Worm (Caenorhabditis elegans) whole organism, L1 larva: ENCODE data around the gene glb-1.

Source experiments
- C04F5.9 ChIP-seq: sonication (generic microtip); optimal IDR thresholded peaks from 2 replicates; lab custom pipeline; 2016; ENCODE audit warnings: missing genetic modification characterization, missing compliant biosample characterization
- C16A3.4 ChIP-seq: fragments of 150-350 bp; optimal IDR thresholded peaks from 2 replicates; lab custom pipeline; 2014; ENCODE audit warnings: missing biosample characterization, missing genetic modification characterization
- F16B12.6 ChIP-seq: fragments of 150-350 bp; optimal IDR thresholded peaks from 2 replicates; lab custom pipeline; 2014; ENCODE audit warnings: missing biosample characterization, missing genetic modification characterization
- Y116A8C.19 ChIP-seq: sonication (generic microtip); optimal IDR thresholded peaks from 2 replicates; lab custom pipeline; 2016; ENCODE audit warnings: missing compliant biosample characterization, missing genetic modification characterization, borderline replicate concordance
- alr-1 ChIP-seq: fragments of 200-800 bp; sonication (Bioruptor generic); optimal IDR thresholded peaks from 2 replicates; lab custom pipeline; 2018; ENCODE audit warnings: borderline replicate concordance, mild to moderate bottlenecking, missing genetic modification characterization, missing compliant biosample characterization
- ama-1 ChIP-seq: fragments of 150-350 bp; optimal IDR thresholded peaks from 2 replicates; lab custom pipeline; 2014
- ceh-8 ChIP-seq: fragments of 200-800 bp; sonication (Bioruptor generic); optimal IDR thresholded peaks from 2 replicates; lab custom pipeline; 2018; ENCODE audit warnings: mild to moderate bottlenecking, missing genetic modification characterization, moderate library complexity, missing compliant biosample characterization
- ces-1 ChIP-seq: fragments of 150-350 bp; optimal IDR thresholded peaks from 2 replicates; lab custom pipeline; 2014; ENCODE audit warnings: missing biosample characterization, missing genetic modification reagents, missing genetic modification characterization
- dpl-1 ChIP-seq, 3 experiments: fragments of 150-350 bp in 2 of 3; sonication (generic microtip) in 1 of 3; optimal IDR thresholded peaks; 2 replicates each; lab custom pipeline; 2014 to 2017; ENCODE audit warnings: missing biosample characterization in 3 of 3, missing genetic modification characterization in 3 of 3, missing genetic modification reagents in 3 of 3
- efl-1 ChIP-seq, 4 experiments: fragments of 150-350 bp; optimal IDR thresholded peaks in 3 of 4; peaks in 1 of 4; 1 replicate in 1 of 4; 2 replicates in 3 of 4; lab custom pipeline; 2014; ENCODE audit warnings: missing biosample characterization in 2 of 4, missing genetic modification characterization in 2 of 4, missing genetic modification reagents in 2 of 4
- efl-3 ChIP-seq: fragments of 200-800 bp; sonication (Bioruptor generic); optimal IDR thresholded peaks from 2 replicates; lab custom pipeline; 2018; ENCODE audit warnings: mild to moderate bottlenecking, missing genetic modification characterization, missing compliant biosample characterization
- egl-13 ChIP-seq: sonication (generic microtip); optimal IDR thresholded peaks from 2 replicates; lab custom pipeline; 2016; ENCODE audit warnings: missing genotype, missing genetic modification reagents, missing genetic modification characterization, missing compliant biosample characterization
- egl-27 ChIP-seq, 2 experiments: fragments of 150-350 bp in 1 of 2; sonication (generic microtip); optimal IDR thresholded peaks; 3 replicates each; lab custom pipeline; 2017 to 2018; ENCODE audit warnings: missing biosample characterization in 2 of 2, missing genetic modification characterization in 2 of 2, missing genetic modification reagents in 2 of 2
- fkh-8 ChIP-seq: sonication (generic microtip); optimal IDR thresholded peaks from 2 replicates; lab custom pipeline; 2016; ENCODE audit warnings: mild to moderate bottlenecking, missing genetic modification characterization, missing compliant biosample characterization
- grh-1 ChIP-seq: fragments of 200-800 bp; sonication (Bioruptor generic); IDR thresholded peaks from 2 replicates; pipeline ENCODE4 v1.3.6; 2022; ENCODE audit warnings: missing genetic modification reagents, missing genetic modification characterization, missing compliant biosample characterization
- hlh-17 ChIP-seq: fragments of 200-800 bp; sonication (Bioruptor generic); optimal IDR thresholded peaks from 2 replicates; lab custom pipeline; 2018; ENCODE audit warnings: missing genetic modification characterization, mild to moderate bottlenecking, missing compliant biosample characterization, moderate library complexity, borderline replicate concordance
- hlh-4 ChIP-seq: sonication (generic microtip); optimal IDR thresholded peaks from 2 replicates; lab custom pipeline; 2016; ENCODE audit warnings: mild to moderate bottlenecking, missing genetic modification characterization, missing compliant biosample characterization
- irx-1 ChIP-seq: sonication (generic microtip); optimal IDR thresholded peaks from 2 replicates; lab custom pipeline; 2016; ENCODE audit warnings: missing genetic modification characterization, missing compliant biosample characterization
- isw-1 ChIP-seq: fragments of 200-800 bp; sonication (Bioruptor generic); IDR thresholded peaks from 2 replicates; pipeline ENCODE4 v1.3.6; 2022; ENCODE audit warnings: missing genetic modification characterization, missing compliant biosample characterization
- jun-1 ChIP-seq: fragments of 150-350 bp; optimal IDR thresholded peaks from 2 replicates; lab custom pipeline; 2014; ENCODE audit warnings: missing biosample characterization, missing genetic modification reagents, missing genetic modification characterization
- lin-13 ChIP-seq: fragments of 150-350 bp; optimal IDR thresholded peaks from 2 replicates; lab custom pipeline; 2014; ENCODE audit warnings: missing biosample characterization, missing genetic modification reagents, missing genetic modification characterization
- lin-35 ChIP-seq, 2 experiments: fragments of 150-350 bp; optimal IDR thresholded peaks; 2 replicates each; lab custom pipeline; 2014; ENCODE audit warnings: missing biosample characterization in 2 of 2, missing genetic modification characterization in 2 of 2, missing genetic modification reagents in 2 of 2
- lin-39 ChIP-seq: fragments of 150-350 bp; optimal IDR thresholded peaks from 2 replicates; lab custom pipeline; 2014; ENCODE audit warnings: missing biosample characterization, missing genetic modification reagents, missing genetic modification characterization
- lir-3 ChIP-seq: sonication (generic microtip); optimal IDR thresholded peaks from 2 replicates; lab custom pipeline; 2016; ENCODE audit warnings: mild to moderate bottlenecking, missing genetic modification characterization, moderate library complexity, missing compliant biosample characterization; ENCODE audit not compliant: poor library complexity
- lsy-2 ChIP-seq, 2 experiments: fragments of 150-350 bp; optimal IDR thresholded peaks; 2 replicates each; lab custom pipeline; 2014; ENCODE audit warnings: missing biosample characterization in 2 of 2, missing genetic modification characterization in 2 of 2
- mab-9 ChIP-seq: fragments of 200-800 bp; sonication (Bioruptor generic); IDR thresholded peaks from 2 replicates; pipeline ENCODE4 v1.3.6; 2022; ENCODE audit warnings: missing genetic modification reagents, missing genetic modification characterization, missing compliant biosample characterization
- mef-2 ChIP-seq: fragments of 150-350 bp; optimal IDR thresholded peaks from 2 replicates; lab custom pipeline; 2014; ENCODE audit warnings: missing biosample characterization, missing genetic modification characterization
- mep-1 ChIP-seq: fragments of 150-350 bp; optimal IDR thresholded peaks from 2 replicates; lab custom pipeline; 2014; ENCODE audit warnings: missing biosample characterization, missing genetic modification characterization
- nhr-11 ChIP-seq: fragments of 150-350 bp; optimal IDR thresholded peaks from 2 replicates; lab custom pipeline; 2014; ENCODE audit warnings: missing biosample characterization, missing genetic modification characterization
- nhr-19 ChIP-seq: fragments of 200-800 bp; sonication (Bioruptor generic); conservative IDR thresholded peaks from 2 replicates; pipeline ENCODE4 v1.3.6; 2022; ENCODE audit warnings: missing genetic modification characterization, missing compliant biosample characterization
- nhr-20 ChIP-seq: sonication (generic microtip); optimal IDR thresholded peaks from 2 replicates; lab custom pipeline; 2016; ENCODE audit warnings: mild to moderate bottlenecking, missing genetic modification characterization, missing compliant biosample characterization
- nhr-237 ChIP-seq: fragments of 150-350 bp; optimal IDR thresholded peaks from 2 replicates; lab custom pipeline; 2014; ENCODE audit warnings: missing biosample characterization, missing genetic modification characterization
- nhr-28 ChIP-seq: fragments of 150-350 bp; optimal IDR thresholded peaks from 2 replicates; lab custom pipeline; 2014; ENCODE audit warnings: missing biosample characterization, missing genetic modification characterization
- nhr-71 ChIP-seq: sonication (generic microtip); optimal IDR thresholded peaks from 2 replicates; lab custom pipeline; 2016; ENCODE audit warnings: mild to moderate bottlenecking, missing genetic modification characterization, moderate library complexity, missing compliant biosample characterization
- nhr-76 ChIP-seq: sonication (generic microtip); optimal IDR thresholded peaks from 2 replicates; lab custom pipeline; 2017; ENCODE audit warnings: missing biosample characterization, missing genetic modification characterization
- nhr-77 ChIP-seq: fragments of 150-350 bp; optimal IDR thresholded peaks from 2 replicates; lab custom pipeline; 2014; ENCODE audit warnings: missing biosample characterization, missing genetic modification characterization
- nhr-85 ChIP-seq: sonication (generic microtip); peaks from one replicate; lab custom pipeline; 2016; ENCODE audit warnings: missing genetic modification characterization, inconsistent platforms, missing compliant biosample characterization
- pax-3 ChIP-seq: fragments of 200-800 bp; sonication (Bioruptor generic); optimal IDR thresholded peaks from 2 replicates; lab custom pipeline; 2018; ENCODE audit warnings: mild to moderate bottlenecking, missing genetic modification characterization, moderate library complexity, missing compliant biosample characterization
- rnt-1 ChIP-seq: sonication (generic microtip); optimal IDR thresholded peaks from 2 replicates; lab custom pipeline; 2016; ENCODE audit warnings: mild to moderate bottlenecking, missing genetic modification characterization, moderate library complexity, missing compliant biosample characterization
- snpc-4 ChIP-seq: fragments of 150-350 bp; optimal IDR thresholded peaks from 2 replicates; lab custom pipeline; 2014; ENCODE audit warnings: missing biosample characterization, missing genetic modification characterization
- snu-23 ChIP-seq: sonication (generic microtip); optimal IDR thresholded peaks from 2 replicates; lab custom pipeline; 2016; ENCODE audit warnings: missing genetic modification characterization, missing compliant biosample characterization
- sox-4 ChIP-seq: sonication (generic microtip); optimal IDR thresholded peaks from 2 replicates; lab custom pipeline; 2016; ENCODE audit warnings: missing genetic modification characterization, missing compliant biosample characterization
- sptf-1 ChIP-seq: fragments of 150-350 bp; optimal IDR thresholded peaks from 2 replicates; lab custom pipeline; 2014; ENCODE audit warnings: missing biosample characterization, missing genetic modification characterization
- swsn-7 ChIP-seq: sonication (generic microtip); optimal IDR thresholded peaks from 2 replicates; lab custom pipeline; 2016; ENCODE audit warnings: missing genetic modification characterization, missing compliant biosample characterization
- tbx-2 ChIP-seq: sonication (generic microtip); optimal IDR thresholded peaks from 2 replicates; lab custom pipeline; 2016; ENCODE audit warnings: missing genetic modification characterization, missing compliant biosample characterization
- tlp-1 ChIP-seq: fragments of 150-350 bp; optimal IDR thresholded peaks from 2 replicates; lab custom pipeline; 2014; ENCODE audit warnings: missing biosample characterization, missing genetic modification characterization
- unc-130 ChIP-seq: fragments of 150-350 bp; optimal IDR thresholded peaks from 2 replicates; lab custom pipeline; 2017; ENCODE audit warnings: missing biosample characterization, missing genetic modification characterization, inconsistent platforms
- unc-30 ChIP-seq: sonication (generic microtip); optimal IDR thresholded peaks from 2 replicates; lab custom pipeline; 2017; ENCODE audit warnings: missing biosample characterization, missing genetic modification characterization
- unc-86 ChIP-seq: sonication (generic microtip); optimal IDR thresholded peaks from 2 replicates; lab custom pipeline; 2016; ENCODE audit warnings: missing genetic modification characterization, missing compliant biosample characterization
- zag-1 ChIP-seq: fragments of 150-350 bp; optimal IDR thresholded peaks from 2 replicates; lab custom pipeline; 2014; ENCODE audit warnings: missing biosample characterization, missing genetic modification characterization
- zip-4 ChIP-seq: fragments of 200-800 bp; sonication (Bioruptor generic); optimal IDR thresholded peaks from 2 replicates; lab custom pipeline; 2018; ENCODE audit warnings: mild to moderate bottlenecking, missing genetic modification characterization, moderate library complexity, missing compliant biosample characterization
- ztf-4 ChIP-seq: fragments of 150-350 bp; optimal IDR thresholded peaks from 2 replicates; lab custom pipeline; 2014; ENCODE audit warnings: missing biosample characterization, missing genetic modification characterization

glb-1 gene

DNA sequence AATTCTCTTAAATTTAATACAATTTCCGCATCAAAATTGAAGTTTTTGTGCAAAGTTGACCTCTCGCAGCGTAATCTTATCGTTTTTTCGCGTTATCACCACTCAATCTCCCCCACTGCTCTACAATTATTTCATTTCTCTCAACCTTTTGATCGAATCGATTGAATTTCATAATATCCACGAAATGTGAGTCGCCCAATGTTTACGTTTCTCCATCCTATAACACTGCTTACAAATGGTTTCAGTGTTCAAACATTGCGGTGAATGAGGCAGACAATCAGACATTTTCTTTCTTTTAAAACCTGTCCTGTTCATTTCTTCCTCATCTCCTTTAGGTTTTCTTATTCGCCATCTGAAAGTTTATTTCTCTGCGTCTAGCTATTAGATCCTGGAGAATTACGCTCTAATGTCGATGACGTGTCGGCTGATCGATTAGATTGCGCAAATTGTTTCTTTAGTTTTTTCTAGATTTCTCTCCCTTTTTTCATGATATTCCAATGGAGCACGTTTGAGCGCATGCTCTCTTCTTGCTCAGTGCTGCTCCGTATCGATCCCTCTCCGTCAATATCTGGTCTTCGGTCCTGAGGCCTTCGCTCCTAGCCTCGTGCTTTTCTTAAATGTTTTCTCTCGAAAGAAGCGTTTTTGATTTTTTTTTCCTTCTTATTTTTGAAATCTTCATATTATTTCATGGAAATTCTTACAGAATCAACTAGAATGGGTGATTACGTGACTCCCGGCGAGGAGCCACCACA lies 18.0 kb downstream of the glb-1 start, which contains the start of gene unc-32 (continued):
- no peak for TF ChIP-seq rnt-1 (tag; lab: Kevin White, UChicago)
- TF ChIP-seq efl-1 (optimal IDR thresholded peaks at IDR 0.05; lab: Kevin White, UChicago), result peak; percentile 39 to 40
- peak; percentile 35 to 37 for TF ChIP-seq efl-1 (GFP tag; optimal IDR thresholded peaks at IDR 0.05 in 1 of 2; lab: Kevin White, UChicago)
- no peak for TF ChIP-seq jun-1 (tag; lab: Kevin White, UChicago)
- TF ChIP-seq nhr-28, result no peak
- no peak for TF ChIP-seq F16B12.6 (tag; lab: Kevin White, UChicago)
- no peak for TF ChIP-seq unc-130 (tag; lab: Kevin White, UChicago)
- peak; percentile 56 for TF ChIP-seq snu-23 (GFP tag; lab: Kevin White, UChicago)
- no peak for TF ChIP-seq tlp-1 (tag; lab: Kevin White, UChicago)
- TF ChIP-seq pax-3 (tag; lab: Kevin White, UChicago), result no peak
- TF ChIP-seq lin-35 (GFP tag; optimal IDR thresholded peaks at IDR 0.05; lab: Kevin White, UChicago), result peak; percentile 41 to 47
- TF ChIP-seq sptf-1 (tag; lab: Kevin White, UChicago), result no peak
- no peak for TF ChIP-seq hlh-4
- TF ChIP-seq egl-13 (tag; lab: Kevin White, UChicago), result no peak
- no peak for TF ChIP-seq ceh-8 (GFP tag; lab: Kevin White, UChicago)
- no peak for TF ChIP-seq lin-39 (tag; lab: Kevin White, UChicago)
- peak; percentile 4 for TF ChIP-seq nhr-20 (tag; lab: Kevin White, UChicago)
- peak; percentile 56 for TF ChIP-seq C04F5.9 (tag; lab: Kevin White, UChicago)
- peak; percentile 21 for TF ChIP-seq tbx-2 (tag; lab: Kevin White, UChicago)
- no peak for TF ChIP-seq Y116A8C.19 (tag; lab: Kevin White, UChicago)
- TF ChIP-seq egl-27 (tag; optimal IDR thresholded peaks at IDR 0.05; lab: Kevin White, UChicago), result no peak
- TF ChIP-seq snpc-4 (tag; lab: Kevin White, UChicago), result no peak
- no peak for TF ChIP-seq isw-1 (GFP tag; lab: Robert Waterston, UW)
- TF ChIP-seq zip-4 (GFP tag; lab: Kevin White, UChicago), result peak; percentile 1
- no peak for TF ChIP-seq hlh-17
- TF ChIP-seq nhr-11, result no peak
- peak; percentile 80 for TF ChIP-seq fkh-8
- no peak for TF ChIP-seq lir-3
- peak; percentile 40 for TF ChIP-seq unc-86 (tag; lab: Kevin White, UChicago)
- TF ChIP-seq grh-1 (GFP tag; lab: Robert Waterston, UW), result no peak
- no peak for TF ChIP-seq sox-4 (tag; lab: Kevin White, UChicago)
- no peak for TF ChIP-seq ama-1 (lab: Kevin White, UChicago)
- no peak for TF ChIP-seq nhr-76 (tag; lab: Kevin White, UChicago)
- TF ChIP-seq nhr-237 (tag; lab: Kevin White, UChicago), result no peak
- peak; percentile 19 to 70 for TF ChIP-seq lsy-2 (tag; optimal IDR thresholded peaks at IDR 0.05; lab: Kevin White, UChicago)
- peak; percentile 35 for TF ChIP-seq swsn-7 (tag; lab: Kevin White, UChicago)
- no peak for TF ChIP-seq C16A3.4
- no peak for TF ChIP-seq mef-2 (tag; lab: Kevin White, UChicago)
- TF ChIP-seq nhr-71 (tag; lab: Kevin White, UChicago), result peak; percentile 65
- peak in 2 of 3 experiments; percentile 36 to 40 for TF ChIP-seq dpl-1 (GFP tag; optimal IDR thresholded peaks at IDR 0.05; lab: Kevin White, UChicago)
- no peak for TF ChIP-seq lin-13 (GFP tag; lab: Kevin White, UChicago)
- no peak for TF ChIP-seq mab-9
- TF ChIP-seq zag-1 (tag; lab: Kevin White, UChicago), result no peak
- peak; percentile 37 for TF ChIP-seq nhr-85 (tag; lab: Kevin White, UChicago)
- TF ChIP-seq alr-1 (tag; lab: Kevin White, UChicago), result no peak
- no peak for TF ChIP-seq unc-30 (tag; lab: Kevin White, UChicago)
- peak; percentile 63 for TF ChIP-seq mep-1
- TF ChIP-seq ces-1, result no peak
- no peak for TF ChIP-seq nhr-19 (GFP tag; lab: Robert Waterston, UW)
- TF ChIP-seq ztf-4 (tag; lab: Kevin White, UChicago), result no peak
- TF ChIP-seq nhr-77 (tag; lab: Kevin White, UChicago), result no peak
- no peak for TF ChIP-seq irx-1 (tag; lab: Kevin White, UChicago)
- no peak for TF ChIP-seq efl-3
